Worm (Caenorhabditis elegans) whole organism, mixed stage, embryonic: ENCODE results near the gene ell-1.

Experiments
- blmp-1 ChIP-seq: fragments of 150-350 bp; optimal IDR thresholded peaks from 2 replicates; lab custom pipeline; 2014; ENCODE audit warnings: missing biosample characterization, missing genetic modification characterization
- ceh-83 ChIP-seq: fragments of 200-800 bp; sonication (Bioruptor generic); optimal IDR thresholded peaks from 2 replicates; lab custom pipeline; 2018; ENCODE audit warnings: mild to moderate bottlenecking, missing genetic modification characterization, missing compliant biosample characterization
- ces-1 ChIP-seq: fragments of 150-350 bp; optimal IDR thresholded peaks from 2 replicates; lab custom pipeline; 2014; ENCODE audit warnings: missing biosample characterization, missing genetic modification reagents, missing genetic modification characterization
- elt-3 ChIP-seq: fragments of 150-350 bp; optimal IDR thresholded peaks from 2 replicates; lab custom pipeline; 2014; ENCODE audit warnings: missing biosample characterization, missing genetic modification characterization
- mep-1 ChIP-seq: fragments of 150-350 bp; optimal IDR thresholded peaks from 2 replicates; lab custom pipeline; 2017; ENCODE audit warnings: missing biosample characterization, missing genetic modification reagents, missing genetic modification characterization, inconsistent platforms
- nhr-12 ChIP-seq: fragments of 150-350 bp; optimal IDR thresholded peaks from 2 replicates; lab custom pipeline; 2014; ENCODE audit warnings: missing biosample characterization, missing genetic modification characterization
- nhr-237 ChIP-seq: fragments of 150-350 bp; optimal IDR thresholded peaks from 2 replicates; lab custom pipeline; 2014; ENCODE audit warnings: missing biosample characterization, missing genetic modification characterization
- nhr-76 ChIP-seq: sonication (generic microtip); optimal IDR thresholded peaks from 2 replicates; lab custom pipeline; 2017; ENCODE audit warnings: missing biosample characterization, missing genetic modification characterization
- pha-4 ChIP-seq: fragments of 150-350 bp; optimal IDR thresholded peaks from 2 replicates; lab custom pipeline; 2018; ENCODE audit warnings: missing biosample characterization, missing genetic modification reagents, missing genetic modification characterization
- sem-2 ChIP-seq: fragments of 200-800 bp; sonication (Bioruptor generic); optimal IDR thresholded peaks from 2 replicates; lab custom pipeline; 2018; ENCODE audit warnings: mild to moderate bottlenecking, missing genetic modification characterization, missing compliant biosample characterization
- snpc-4 ChIP-seq: fragments of 150-350 bp; optimal IDR thresholded peaks from 2 replicates; lab custom pipeline; 2014; ENCODE audit warnings: missing biosample characterization, missing genetic modification characterization
- unc-62 ChIP-seq: fragments of 150-350 bp; optimal IDR thresholded peaks from 2 replicates; lab custom pipeline; 2014; ENCODE audit warnings: missing biosample characterization, missing genetic modification reagents, missing genetic modification characterization

DNA sequence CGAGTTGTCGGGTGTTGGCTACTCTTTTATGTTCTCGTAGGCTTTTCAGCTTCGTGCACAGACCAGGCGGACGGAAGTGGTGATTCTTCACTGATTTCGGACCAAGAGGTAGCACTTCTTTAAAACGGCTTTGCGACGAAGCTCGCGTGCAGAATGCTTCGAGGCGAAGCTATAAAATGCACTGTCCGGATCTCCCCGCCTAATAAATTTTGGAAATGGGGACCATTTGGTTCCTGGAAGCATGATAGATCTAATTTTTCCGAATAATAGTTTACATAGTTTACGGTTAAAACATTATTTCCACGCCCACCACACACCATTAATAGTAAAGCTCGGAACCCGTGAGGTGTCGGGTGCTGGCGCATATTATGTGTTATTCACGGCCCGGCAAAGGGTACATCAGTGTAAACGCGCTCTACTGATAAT is 46.6 kb upstream of the ell-1 start:
- TF ChIP-seq snpc-4 (tag; lab: Kevin White, UChicago) (no peak), nhr-237 (tag; lab: Kevin White, UChicago) (no peak), sem-2 (GFP tag; lab: Kevin White, UChicago) (no peak), pha-4 (tag; lab: Kevin White, UChicago) (no peak), mep-1 (no peak), ces-1 (GFP tag; lab: Kevin White, UChicago) (no peak), unc-62 (GFP tag; lab: Kevin White, UChicago) (no peak), elt-3 (tag; lab: Kevin White, UChicago) (no peak), blmp-1 (no peak), nhr-76 (tag; lab: Kevin White, UChicago) (no peak), nhr-12 (tag; lab: Kevin White, UChicago) (no peak), ceh-83 (GFP tag; lab: Kevin White, UChicago) (no peak)
